Fruit fly (Drosophila melanogaster): ENCODE data around the gene ArgRS.

The ArgRS gene

dm6 chrX:15834594-15835236 lies 9.2 kb downstream of the ArgRS start:
- TF ChIP-seq CG16779 (tag; optimal IDR thresholded peaks at IDR 0.05) (no peak), Eip93F (GFP tag; optimal IDR thresholded peaks at IDR 0.05) (peak; percentile 22), Ets96B (tag; optimal IDR thresholded peaks at IDR 0.05) (no peak), ss (GFP tag; optimal IDR thresholded peaks at IDR 0.05) (peak; percentile 24 to 30), CG7368 (GFP tag; optimal IDR thresholded peaks at IDR 0.05) (no peak), CG10631 (GFP tag; optimal IDR thresholded peaks at IDR 0.05) (no peak), fd85E (GFP tag; optimal IDR thresholded peaks at IDR 0.05) (peak; percentile 15), fd59A (GFP tag; optimal IDR thresholded peaks at IDR 0.05) (no peak), Eip78C (GFP tag) (peak; percentile 47), CG6808 (GFP tag; optimal IDR thresholded peaks at IDR 0.05) (peak; percentile 22)

- TF ChIP-seq CG11902 (GFP tag; optimal IDR thresholded peaks at IDR 0.05) (no peak), CG31627 (GFP tag; optimal IDR thresholded peaks at IDR 0.05) (no peak), lz (GFP tag; optimal IDR thresholded peaks at IDR 0.05) (no peak), fkh (GFP tag; optimal IDR thresholded peaks at IDR 0.05) (no peak), CG34406 (GFP tag; optimal IDR thresholded peaks at IDR 0.05) (no peak), net (GFP tag; optimal IDR thresholded peaks at IDR 0.05) (no peak), CG10669 (GFP tag; optimal IDR thresholded peaks at IDR 0.05) (no peak), Blimp-1 (GFP tag; optimal IDR thresholded peaks at IDR 0.05) (no peak), acj6 (GFP tag; optimal IDR thresholded peaks at IDR 0.05) (no peak)
Observed at dm6 chrX:15833957-15834356, 10.0 kb downstream of the ArgRS start.

dm6 chrX:15822363-15822762 lies 21.6 kb downstream of the ArgRS start:
- TF ChIP-seq CG11762 (GFP tag; optimal IDR thresholded peaks at IDR 0.05; ENCODE audit: insufficient read depth) (no peak), Smox (GFP tag; optimal IDR thresholded peaks at IDR 0.05) (no peak), cyc (GFP tag; optimal IDR thresholded peaks at IDR 0.05) (no peak), Blimp-1 (GFP tag; optimal IDR thresholded peaks at IDR 0.05) (no peak), fkh (GFP tag; optimal IDR thresholded peaks at IDR 0.05) (no peak)

dm6 chrX:15818608-15819184 lies 25.2 kb downstream of the ArgRS start:
- TF ChIP-seq topi (GFP tag; optimal IDR thresholded peaks at IDR 0.05) (no peak), esn (GFP tag; optimal IDR thresholded peaks at IDR 0.05) (peak; percentile 25), Eip78C (GFP tag) (peak; percentile 74), CG32006 (GFP tag; optimal IDR thresholded peaks at IDR 0.05) (no peak), CG9139 (GFP tag; optimal IDR thresholded peaks at IDR 0.05) (no peak)

- no peak for TF ChIP-seq CG31627 (GFP tag; optimal IDR thresholded peaks at IDR 0.05)
Observed at dm6 chrX:15817823-15818222, 26.1 kb downstream of the ArgRS start.

- TF ChIP-seq CG34406 (GFP tag; optimal IDR thresholded peaks at IDR 0.05) (no peak), acj6 (GFP tag; optimal IDR thresholded peaks at IDR 0.05) (no peak), CG10669 (GFP tag; optimal IDR thresholded peaks at IDR 0.05) (no peak), net (GFP tag; optimal IDR thresholded peaks at IDR 0.05) (no peak), CG8319 (GFP tag; optimal IDR thresholded peaks at IDR 0.05) (no peak), CG10631 (GFP tag; optimal IDR thresholded peaks at IDR 0.05) (no peak), fd85E (GFP tag; optimal IDR thresholded peaks at IDR 0.05) (no peak), OdsH (GFP tag; optimal IDR thresholded peaks at IDR 0.05) (no peak), fd59A (GFP tag; optimal IDR thresholded peaks at IDR 0.05) (no peak), Lpt (GFP tag; optimal IDR thresholded peaks at IDR 0.05) (no peak), salr (GFP tag; optimal IDR thresholded peaks at IDR 0.05) (no peak), fkh (GFP tag; optimal IDR thresholded peaks at IDR 0.05) (no peak), vri (GFP tag; optimal IDR thresholded peaks at IDR 0.05) (no peak), CG6792 (GFP tag; optimal IDR thresholded peaks at IDR 0.05) (no peak), Eip78C (GFP tag) (no peak)
Observed at dm6 chrX:15816905-15817304, 27.0 kb downstream of the ArgRS start.
